Fruit fly (Drosophila melanogaster) whole organism, wandering third instar larva: ENCODE results near the gene CG17378.
A peak's percentile ranks its signal among the peaks of the same experiment; 100 is the strongest.

Experiments
- Abd-B ChIP-seq: fragments of >200 bp; optimal IDR thresholded peaks from 2 replicates; lab custom pipeline; 2017; ENCODE audit warnings: missing biosample characterization, missing genetic modification characterization
- CG32264 ChIP-seq: fragments of 200-800 bp; sonication (Bioruptor generic); optimal IDR thresholded peaks from 2 replicates; lab custom pipeline; 2016; ENCODE audit warnings: missing biosample characterization, missing genetic modification characterization
- CG9705 ChIP-seq: fragments of 200-800 bp; sonication (Bioruptor generic); optimal IDR thresholded peaks from 2 replicates; lab custom pipeline; 2018; ENCODE audit warnings: missing biosample characterization, mild to moderate bottlenecking, missing genetic modification characterization
- CrebA ChIP-seq: fragments of 200-800 bp; sonication (Bioruptor generic); optimal IDR thresholded peaks from 2 replicates; lab custom pipeline; 2016; ENCODE audit warnings: missing biosample characterization, mild to moderate bottlenecking, missing genetic modification characterization, borderline replicate concordance
- Dfd ChIP-seq: fragments of >200 bp; optimal IDR thresholded peaks from 2 replicates; lab custom pipeline; 2017; ENCODE audit warnings: missing biosample characterization, missing genetic modification characterization
- Dif ChIP-seq: fragments of 200-275, 200-300 bp; sonication (Bioruptor generic); optimal IDR thresholded peaks from 2 replicates; lab custom pipeline; 2018; ENCODE audit warnings: missing biosample characterization, missing genetic modification characterization; ENCODE audit not compliant: partially characterized antibody
- HLH106 ChIP-seq: fragments of 200-800 bp; optimal IDR thresholded peaks from 3 replicates; lab custom pipeline; 2019; ENCODE audit warnings: missing biosample characterization, mild to moderate bottlenecking, missing genetic modification characterization, moderate library complexity
- Hnf4 ChIP-seq: fragments of 200-800 bp; sonication (Bioruptor generic); optimal IDR thresholded peaks from 2 replicates; lab custom pipeline; 2016; ENCODE audit warnings: missing biosample characterization, mild to moderate bottlenecking, missing genetic modification characterization
- Hr78 ChIP-seq: fragments of >200 bp; optimal IDR thresholded peaks from 2 replicates; lab custom pipeline; 2017; ENCODE audit warnings: missing biosample characterization, missing genetic modification characterization
- Mio ChIP-seq: sonication (Bioruptor generic); optimal IDR thresholded peaks from 2 replicates; lab custom pipeline; 2016; ENCODE audit warnings: missing biosample characterization, missing genetic modification characterization
- Myc ChIP-seq: fragments of >200 bp; optimal IDR thresholded peaks from 2 replicates; lab custom pipeline; 2017
- N ChIP-seq: fragments of >200 bp; optimal IDR thresholded peaks from 2 replicates; lab custom pipeline; 2018; ENCODE audit warnings: missing biosample characterization, missing external identifiers, missing genetic modification characterization
- Sp1 ChIP-seq: fragments of 200-800 bp; sonication (Bioruptor generic); optimal IDR thresholded peaks from 3 replicates; lab custom pipeline; 2019; ENCODE audit warnings: missing biosample characterization, mild to moderate bottlenecking, missing genetic modification characterization, moderate library complexity
- Vsx2 ChIP-seq: fragments of 200-300, 225-300 bp; sonication (Bioruptor generic); optimal IDR thresholded peaks from 2 replicates; lab custom pipeline; 2018; ENCODE audit warnings: missing biosample characterization, missing genetic modification characterization; ENCODE audit not compliant: partially characterized antibody
- br ChIP-seq: fragments of 200-800 bp; sonication (Bioruptor generic); optimal IDR thresholded peaks from 2 replicates; lab custom pipeline; 2016; ENCODE audit warnings: missing biosample characterization, missing genetic modification characterization
- brk ChIP-seq: fragments of 200-800 bp; sonication (Bioruptor generic); optimal IDR thresholded peaks from 2 replicates; lab custom pipeline; 2016; ENCODE audit warnings: missing biosample characterization, mild to moderate bottlenecking, missing genetic modification characterization
- dl ChIP-seq, 2 experiments: fragments of 175-275, 200-275 bp in 1 of 2; fragments of 200-275 bp in 1 of 2; sonication (Bioruptor generic); optimal IDR thresholded peaks; lab custom pipeline; 2018; ENCODE audit warnings: mild to moderate bottlenecking in 2 of 2, missing biosample characterization in 2 of 2, missing genetic modification characterization in 2 of 2, moderate library complexity in 2 of 2; ENCODE audit not compliant: partially characterized antibody in 2 of 2, insufficient read depth in 1 of 2
- dmrt93B ChIP-seq: fragments of 200-800 bp; sonication (Bioruptor generic); optimal IDR thresholded peaks from 2 replicates; lab custom pipeline; 2018; ENCODE audit warnings: missing biosample characterization, mild to moderate bottlenecking, missing genetic modification characterization
- dsf ChIP-seq: sonication (Bioruptor generic); optimal IDR thresholded peaks from 2 replicates; lab custom pipeline; 2016; ENCODE audit warnings: missing biosample characterization, missing genetic modification characterization, borderline replicate concordance
- ey ChIP-seq: fragments of 200-800 bp; sonication (Bioruptor generic); optimal IDR thresholded peaks from 2 replicates; lab custom pipeline; 2016; ENCODE audit warnings: missing biosample characterization, missing genetic modification characterization
- foxo ChIP-seq, 2 experiments: fragments of 200-800 bp; sonication (Bioruptor generic); optimal IDR thresholded peaks; 2 replicates in 1 of 2; 3 replicates in 1 of 2; lab custom pipeline; 2016 to 2017; ENCODE audit warnings: missing biosample characterization in 2 of 2, missing genetic modification characterization in 2 of 2
- h ChIP-seq: fragments of 200-800 bp; sonication (Bioruptor generic); optimal IDR thresholded peaks from 3 replicates; lab custom pipeline; 2016; ENCODE audit warnings: missing biosample characterization, mild to moderate bottlenecking, missing genetic modification characterization
- jim ChIP-seq: fragments of 175-275, 200-325 bp; sonication (Bioruptor generic); optimal IDR thresholded peaks from 2 replicates; lab custom pipeline; 2016; ENCODE audit warnings: missing biosample characterization, mild to moderate bottlenecking, missing genetic modification characterization
- pan ChIP-seq: fragments of >200 bp; optimal IDR thresholded peaks from 2 replicates; lab custom pipeline; 2017
- psq ChIP-seq: fragments of 200-800 bp; sonication (Bioruptor generic); optimal IDR thresholded peaks from 3 replicates; lab custom pipeline; 2017; ENCODE audit warnings: missing biosample characterization, mild to moderate bottlenecking, missing genetic modification characterization, moderate library complexity
- sv ChIP-seq: fragments of 200-800 bp; sonication (Bioruptor generic); optimal IDR thresholded peaks from 3 replicates; lab custom pipeline; 2016; ENCODE audit warnings: missing biosample characterization, missing genetic modification characterization
- usp ChIP-seq: fragments of >200 bp; optimal IDR thresholded peaks from 2 replicates; lab custom pipeline; 2017; ENCODE audit warnings: missing biosample characterization, missing genetic modification characterization

CG17378 gene

dm6 chr2L:6818357-6818756, 44.5 kb downstream of the CG17378 start:
- TF ChIP-seq CrebA (GFP tag; lab: Kevin White, UChicago) (no peak), N (no peak), foxo (GFP tag; optimal IDR thresholded peaks at IDR 0.05; lab: Kevin White, UChicago) (no peak), Hnf4 (GFP tag; lab: Kevin White, UChicago) (no peak), Vsx2 (GFP tag; lab: Kevin White, UChicago) (no peak), usp (GFP tag; lab: Kevin White, UChicago) (no peak), CG9705 (GFP tag; lab: Kevin White, UChicago) (no peak), Mio (GFP tag; lab: Kevin White, UChicago) (no peak), br (no peak), dmrt93B (GFP tag; lab: Kevin White, UChicago) (no peak), ey (GFP tag; lab: Kevin White, UChicago) (no peak), brk (GFP tag; lab: Kevin White, UChicago) (no peak), Sp1 (no peak), jim (no peak), Dif (no peak), CG32264 (GFP tag; lab: Kevin White, UChicago) (no peak), Abd-B (GFP tag; lab: Kevin White, UChicago) (no peak)

dm6 chr2L:6819230-6820049, 45.6 kb downstream of the CG17378 start:
- TF ChIP-seq Hr78 (GFP tag; lab: Kevin White, UChicago) (no peak), sv (peak; percentile 17), jim (no peak), CG32264 (GFP tag; lab: Kevin White, UChicago) (no peak), Mio (GFP tag; lab: Kevin White, UChicago) (no peak), br (no peak), Hnf4 (GFP tag; lab: Kevin White, UChicago) (no peak)

DNA sequence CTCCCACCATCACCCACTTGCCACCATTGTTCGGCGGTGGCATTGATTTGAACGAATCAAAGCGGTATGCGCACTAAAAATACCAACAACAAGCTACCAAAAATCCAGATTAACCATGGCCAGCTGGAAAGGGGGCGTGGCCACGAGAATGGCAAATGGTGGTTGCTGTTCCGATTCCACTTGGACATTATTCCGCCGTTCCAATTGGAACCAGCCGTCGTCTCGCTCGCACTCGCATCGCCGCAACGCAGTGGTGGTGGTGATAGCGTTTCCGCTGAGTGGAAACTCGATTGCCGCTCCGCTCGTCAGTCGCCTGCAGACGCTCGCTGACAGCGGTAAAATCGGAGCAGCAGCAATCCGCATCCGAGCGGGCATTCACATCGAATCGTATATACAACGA, 47.8 kb downstream of the CG17378 start, which contains the start of gene sens-2:
sens-2 (plus strand) TSS at position 304 of the 400 bp plus-strand sequence.
- TF ChIP-seq Sp1: no peak
- TF ChIP-seq h (GFP tag; lab: Kevin White, UChicago): peak; percentile 12
- no peak for TF ChIP-seq Dfd

- TF ChIP-seq br: no peak
- TF ChIP-seq Dfd: peak; percentile 30
- TF ChIP-seq, all 38 proteins: peak for 1
Observed at dm6 chr2L:6822044-6822443, 48.2 kb downstream of the CG17378 start.

DNA sequence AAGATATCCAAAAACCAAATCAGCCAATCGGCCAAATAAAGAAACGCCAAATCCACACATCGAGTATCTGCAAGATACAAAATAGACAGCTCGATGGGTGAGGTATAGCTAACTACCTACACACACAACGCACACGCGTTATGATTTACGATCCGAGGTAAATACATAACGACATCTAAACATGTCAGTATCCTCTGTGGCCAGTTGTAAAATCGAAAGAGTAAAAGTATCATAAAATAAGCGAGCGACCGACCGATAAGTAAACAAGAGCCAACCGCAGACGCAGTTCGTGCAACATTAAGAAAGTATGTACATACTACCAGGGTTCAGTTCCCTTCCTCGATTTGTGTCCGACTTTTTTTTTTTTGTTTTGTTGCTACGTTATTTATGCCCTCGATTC, 52.5 kb downstream of the CG17378 start:
- TF ChIP-seq CG9705 (GFP tag; lab: Kevin White, UChicago): no peak
- no peak for TF ChIP-seq pan
- TF ChIP-seq HLH106: no peak
- no peak for TF ChIP-seq psq (GFP tag; lab: Kevin White, UChicago)
- no peak for TF ChIP-seq Myc (lab: Kevin White, UChicago)
- no peak for TF ChIP-seq sv
- no peak for TF ChIP-seq dmrt93B (GFP tag; lab: Kevin White, UChicago)
- TF ChIP-seq, all 38 proteins: peak for 0

- TF ChIP-seq dl (GFP tag; optimal IDR thresholded peaks at IDR 0.05; lab: Kevin White, UChicago; ENCODE audit: insufficient read depth in 1 of 2, partially characterized antibody in 2 of 2): no peak
- no peak for TF ChIP-seq brk (GFP tag; lab: Kevin White, UChicago)
- TF ChIP-seq CrebA (GFP tag; lab: Kevin White, UChicago): no peak
- TF ChIP-seq dsf: no peak
- TF ChIP-seq Sp1: peak; percentile 0
Observed at dm6 chr2L:6827558-6828122, 53.8 kb downstream of the CG17378 start.
